Worm (Caenorhabditis elegans) whole organism, late embryonic: ENCODE data around the gene E02C12.6.

ENCODE experiments used
- C38D4.7 ChIP-seq: fragments of 200-800 bp; sonication (Bioruptor generic); optimal IDR thresholded peaks from 2 replicates; lab custom pipeline; 2018; ENCODE audit warnings: mild to moderate bottlenecking, missing genetic modification characterization, moderate library complexity, missing compliant biosample characterization
- ahr-1 ChIP-seq: sonication (generic microtip); optimal IDR thresholded peaks from 2 replicates; lab custom pipeline; 2016; ENCODE audit warnings: missing genetic modification characterization, missing compliant biosample characterization
- ama-1 ChIP-seq: fragments of 150-350 bp; optimal IDR thresholded peaks from 2 replicates; lab custom pipeline; 2014
- ceh-30 ChIP-seq: fragments of 150-350 bp; optimal IDR thresholded peaks from 2 replicates; lab custom pipeline; 2014; ENCODE audit warnings: missing biosample characterization, missing genetic modification characterization
- hlh-8 ChIP-seq: sonication (generic microtip); optimal IDR thresholded peaks from 2 replicates; lab custom pipeline; 2016; ENCODE audit warnings: missing genotype, missing genetic modification characterization, missing compliant biosample characterization
- madf-2 ChIP-seq: sonication (generic microtip); optimal IDR thresholded peaks from 2 replicates; lab custom pipeline; 2017; ENCODE audit warnings: missing genetic modification characterization, missing compliant biosample characterization
- nfya-1 ChIP-seq: sonication (generic microtip); optimal IDR thresholded peaks from 2 replicates; lab custom pipeline; 2017; ENCODE audit warnings: missing genetic modification characterization, mild to moderate bottlenecking, missing compliant biosample characterization, antibody characterized with exemption, moderate library complexity
- nhr-11 ChIP-seq: fragments of 150-350 bp; optimal IDR thresholded peaks from 2 replicates; lab custom pipeline; 2014; ENCODE audit warnings: missing biosample characterization, missing genetic modification characterization
- npax-4 ChIP-seq: sonication (generic microtip); optimal IDR thresholded peaks from 2 replicates; lab custom pipeline; 2016; ENCODE audit warnings: missing genetic modification characterization, missing compliant biosample characterization
- pha-4 ChIP-seq: fragments of 150-350 bp; optimal IDR thresholded peaks from 2 replicates; lab custom pipeline; 2018; ENCODE audit warnings: missing biosample characterization, missing genetic modification reagents, missing genetic modification characterization
- rnt-1 ChIP-seq: sonication (generic microtip); optimal IDR thresholded peaks from 2 replicates; lab custom pipeline; 2016; ENCODE audit warnings: missing genetic modification characterization, missing compliant biosample characterization
- tbx-7 ChIP-seq: sonication (generic microtip); optimal IDR thresholded peaks from 2 replicates; lab custom pipeline; 2016; ENCODE audit warnings: missing genotype, missing genetic modification characterization, missing compliant biosample characterization

ce11 chrV:9394938-9395639, 24.2 kb upstream of the E02C12.6 start:
- no peak for TF ChIP-seq nfya-1
- no peak for TF ChIP-seq tbx-7
- no peak for TF ChIP-seq hlh-8 (tag; lab: Kevin White, UChicago)
- TF ChIP-seq ama-1 (lab: Kevin White, UChicago): no peak
- no peak for TF ChIP-seq ceh-30 (tag; lab: Kevin White, UChicago)
- no peak for TF ChIP-seq npax-4 (tag; lab: Kevin White, UChicago)
- TF ChIP-seq pha-4: no peak
- TF ChIP-seq ahr-1: no peak
- TF ChIP-seq nhr-11 (tag; lab: Kevin White, UChicago): no peak
- TF ChIP-seq madf-2 (tag; lab: Kevin White, UChicago): no peak
- no peak for TF ChIP-seq C38D4.7 (GFP tag; lab: Kevin White, UChicago)
- TF ChIP-seq rnt-1 (tag; lab: Kevin White, UChicago): no peak
